Fruit fly (Drosophila melanogaster) whole organism, adult: Measurements from ENCODE around the gene Plp.

ENCODE experiments used
- CG11617 ChIP-seq: fragments of 200-800 bp; sonication (Bioruptor generic); optimal IDR thresholded peaks from 2 replicates; lab custom pipeline; 2017; ENCODE audit warnings: mild to moderate bottlenecking, missing biosample characterization, missing genetic modification reagents, missing genetic modification characterization
- CG12768 ChIP-seq: fragments of 200-800 bp; sonication (Bioruptor generic); optimal IDR thresholded peaks from 2 replicates; lab custom pipeline; 2017; ENCODE audit warnings: missing biosample characterization, missing genetic modification characterization, mild to moderate bottlenecking, moderate library complexity, missing genetic modification reagents
- CG14711 ChIP-seq: fragments of 200-800 bp; sonication (Bioruptor generic); optimal IDR thresholded peaks from 2 replicates; lab custom pipeline; 2018; ENCODE audit warnings: missing biosample characterization, mild to moderate bottlenecking, missing genetic modification characterization, moderate library complexity
- CG1620 ChIP-seq: fragments of 200-800 bp; sonication (Bioruptor generic); optimal IDR thresholded peaks from 2 replicates; lab custom pipeline; 2016; ENCODE audit warnings: missing biosample characterization, missing genetic modification characterization
- CG33017 ChIP-seq: fragments of 200-800 bp; sonication (Bioruptor generic); optimal IDR thresholded peaks from 2 replicates; lab custom pipeline; 2018; ENCODE audit warnings: missing biosample characterization, mild to moderate bottlenecking, missing genetic modification characterization, moderate library complexity
- CG5204 ChIP-seq: fragments of 200-800 bp; sonication (Bioruptor generic); optimal IDR thresholded peaks from 2 replicates; lab custom pipeline; 2016; ENCODE audit warnings: missing biosample characterization, missing genetic modification characterization
- CG7045 ChIP-seq: fragments of 200-800 bp; sonication (Bioruptor generic); optimal IDR thresholded peaks from 2 replicates; lab custom pipeline; 2017; ENCODE audit warnings: missing biosample characterization, mild to moderate bottlenecking, missing genetic modification characterization
- CG7101 ChIP-seq: fragments of 200-800 bp; sonication (Bioruptor generic); optimal IDR thresholded peaks from 2 replicates; lab custom pipeline; 2018; ENCODE audit warnings: missing biosample characterization, mild to moderate bottlenecking, missing genetic modification characterization, moderate library complexity
- Clk ChIP-seq: fragments of 200-800 bp; sonication (Bioruptor generic); optimal IDR thresholded peaks from 2 replicates; lab custom pipeline; 2017; ENCODE audit warnings: missing biosample characterization, missing genetic modification characterization
- Crg-1 ChIP-seq: fragments of 200-800 bp; sonication (Bioruptor generic); optimal IDR thresholded peaks from 2 replicates; lab custom pipeline; 2016; ENCODE audit warnings: missing biosample characterization, missing genetic modification characterization
- Hr96 ChIP-seq: fragments of 200-800 bp; sonication (Bioruptor generic); optimal IDR thresholded peaks from 2 replicates; lab custom pipeline; 2016; ENCODE audit warnings: missing biosample characterization, missing genetic modification characterization
- Mnt ChIP-seq: fragments of 200-800 bp; sonication (Bioruptor generic); optimal IDR thresholded peaks from 2 replicates; lab custom pipeline; 2016; ENCODE audit warnings: missing biosample characterization, mild to moderate bottlenecking, missing genetic modification characterization
- bab1 ChIP-seq: fragments of 200-800 bp; sonication (Bioruptor generic); optimal IDR thresholded peaks from 3 replicates; lab custom pipeline; 2019; ENCODE audit warnings: missing biosample characterization, mild to moderate bottlenecking, missing genetic modification characterization, moderate library complexity
- cic ChIP-seq: fragments of 200-800 bp; sonication (Bioruptor generic); optimal IDR thresholded peaks from 2 replicates; lab custom pipeline; 2017; ENCODE audit warnings: missing biosample characterization, mild to moderate bottlenecking, missing genetic modification characterization, moderate library complexity
- cnc ChIP-seq, 2 experiments: fragments of >200 bp; optimal IDR thresholded peaks; 2 replicates each; lab custom pipeline; 2017
- kay ChIP-seq: fragments of 200-800 bp; sonication (Bioruptor generic); peaks from one replicate; lab custom pipeline; 2016; ENCODE audit warnings: missing biosample characterization, missing genetic modification characterization, borderline replicate concordance
- ovo ChIP-seq: fragments of 200-800 bp; sonication (Bioruptor generic); optimal IDR thresholded peaks from 2 replicates; lab custom pipeline; 2016; ENCODE audit warnings: missing biosample characterization, missing genetic modification characterization
- pad ChIP-seq: fragments of 200-800 bp; sonication (Bioruptor generic); optimal IDR thresholded peaks from 3 replicates; lab custom pipeline; 2017; ENCODE audit warnings: missing biosample characterization, missing genetic modification characterization, mild to moderate bottlenecking, moderate library complexity, missing genetic modification reagents
- tj ChIP-seq: fragments of 200-800 bp; sonication (Bioruptor generic); optimal IDR thresholded peaks from 3 replicates; lab custom pipeline; 2017; ENCODE audit warnings: missing biosample characterization, mild to moderate bottlenecking, missing genetic modification characterization, moderate library complexity
- toe ChIP-seq: fragments of 200-800 bp; sonication (Bioruptor generic); optimal IDR thresholded peaks from 2 replicates; lab custom pipeline; 2016; ENCODE audit warnings: missing biosample characterization, missing genetic modification characterization

The Plp gene

DNA sequence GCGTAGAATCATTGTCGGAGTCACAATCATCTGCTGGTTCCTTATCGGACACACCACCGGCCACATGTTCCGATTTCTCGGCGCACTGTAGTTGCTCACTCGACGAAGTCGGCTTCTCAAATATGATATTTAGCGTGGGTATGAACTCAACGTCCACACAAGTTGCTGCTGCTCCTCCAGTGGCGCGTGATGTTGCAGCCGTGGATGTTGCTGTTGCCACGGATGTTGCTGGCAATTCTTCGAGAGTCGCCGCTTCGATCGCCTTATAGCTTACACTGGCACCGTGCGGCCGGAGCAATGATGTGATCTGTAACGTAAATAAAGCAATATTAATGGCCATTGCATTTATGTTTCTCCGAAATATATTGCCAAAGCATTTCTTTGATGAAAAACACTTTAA is 10.2 kb downstream of the Plp start:
- TF ChIP-seq cnc (optimal IDR thresholded peaks at IDR 0.05; lab: Kevin White, UChicago) (no peak), Crg-1 (GFP tag; lab: Kevin White, UChicago) (no peak), pad (GFP tag; lab: Kevin White, UChicago) (no peak), ovo (no peak), CG12768 (GFP tag; lab: Kevin White, UChicago) (no peak), CG14711 (tag; lab: Kevin White, UChicago) (no peak), toe (no peak)

DNA sequence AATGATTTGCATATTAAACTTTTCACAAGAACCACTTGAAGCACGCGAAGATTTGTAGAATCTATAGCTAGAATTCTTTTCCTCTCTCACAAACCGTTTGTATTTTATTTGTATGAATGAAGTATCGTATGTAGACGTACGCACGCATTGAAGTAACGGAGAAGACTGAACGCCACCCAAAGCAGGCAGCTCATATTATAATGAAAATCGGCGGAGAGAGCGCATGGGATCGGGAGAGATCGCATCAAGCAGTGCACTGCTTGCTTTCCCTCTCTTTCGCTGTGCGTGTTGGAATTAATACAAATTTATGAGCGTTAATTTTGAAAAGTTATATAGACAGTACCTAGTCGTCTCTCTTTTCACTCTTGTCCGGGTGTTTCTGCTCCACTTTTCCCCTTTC is 15.2 kb downstream of the Plp start:
- TF ChIP-seq cnc (optimal IDR thresholded peaks at IDR 0.05; lab: Kevin White, UChicago) = no peak
- TF ChIP-seq cic (GFP tag; lab: Kevin White, UChicago) = peak; percentile 26

DNA sequence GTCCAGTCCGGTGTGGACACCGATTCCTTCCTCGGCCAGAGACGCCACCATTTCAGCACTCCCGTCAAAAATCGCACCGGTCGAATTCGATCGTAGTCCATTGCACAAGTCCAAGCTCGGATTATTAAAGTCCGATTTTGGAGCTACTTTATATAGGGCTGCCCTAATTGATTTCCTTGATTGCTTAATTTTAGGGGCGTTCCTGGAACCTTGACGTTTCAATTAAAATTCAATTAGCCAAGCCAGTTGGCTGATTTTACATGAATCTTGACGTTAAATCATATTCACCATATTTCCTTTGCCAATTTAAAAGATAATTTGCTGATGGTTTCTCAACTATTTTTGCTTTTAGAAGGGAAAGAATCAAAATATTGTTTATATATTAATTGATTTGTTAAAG is 16.2 kb downstream of the Plp start, which contains the start of gene Or71a:
Gene Or71a, minus strand, starts transcription at position 101 of the 400 bp plus-strand sequence.
- TF ChIP-seq Crg-1 (GFP tag; lab: Kevin White, UChicago) (no peak), pad (GFP tag; lab: Kevin White, UChicago) (no peak), CG12768 (GFP tag; lab: Kevin White, UChicago) (no peak), CG7045 (no peak)

DNA sequence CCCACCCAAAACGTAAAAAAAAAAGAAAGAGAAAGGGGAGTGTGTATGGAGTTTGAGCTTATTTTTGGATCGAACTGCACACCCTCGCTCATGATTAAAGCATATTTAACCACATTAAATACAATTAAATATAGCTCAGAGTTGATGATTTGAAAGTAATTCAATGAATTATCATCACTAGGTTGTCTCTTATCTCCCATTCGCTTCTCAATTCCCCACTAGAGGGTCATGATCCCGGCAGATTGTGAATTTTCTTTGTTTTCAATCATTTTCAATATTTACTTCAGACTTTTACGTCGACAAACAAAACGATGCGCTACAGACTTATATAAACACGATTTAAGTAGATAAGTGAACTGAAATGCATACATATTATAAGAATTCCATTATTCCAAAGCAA is 18.1 kb downstream of the Plp start:
- TF ChIP-seq CG11617 (no peak), Crg-1 (GFP tag; lab: Kevin White, UChicago) (no peak), CG12768 (GFP tag; lab: Kevin White, UChicago) (no peak), tj (GFP tag; lab: Kevin White, UChicago) (no peak), pad (GFP tag; lab: Kevin White, UChicago) (no peak), bab1 (GFP tag; lab: Kevin White, UChicago) (no peak), kay (GFP tag; lab: Kevin White, UChicago) (no peak), Clk (GFP tag; lab: Kevin White, UChicago) (no peak)

DNA sequence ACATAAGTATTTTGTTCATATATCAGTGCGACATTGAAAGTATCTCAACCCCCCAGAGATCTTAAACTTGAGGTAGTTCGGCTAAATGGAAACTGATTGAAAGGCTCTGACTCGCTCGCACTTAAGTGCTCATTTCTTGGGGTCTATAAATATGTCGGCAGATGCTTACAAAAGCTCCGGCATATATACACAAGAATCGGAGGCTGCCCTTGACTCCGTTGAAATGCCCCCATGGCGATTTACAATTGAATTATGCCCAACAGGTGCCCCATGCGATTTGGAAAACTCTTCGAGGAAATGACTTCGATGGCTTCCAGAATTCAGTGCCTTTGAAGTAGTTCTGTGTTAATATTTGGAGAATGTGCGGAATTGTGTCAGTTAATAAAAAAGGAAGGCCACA is 20.8 kb downstream of the Plp start:
- TF ChIP-seq kay (GFP tag; lab: Kevin White, UChicago) = no peak
- TF ChIP-seq cic (GFP tag; lab: Kevin White, UChicago) = no peak
- TF ChIP-seq CG1620 (GFP tag; lab: Kevin White, UChicago) = no peak
- no peak for TF ChIP-seq ovo
- TF ChIP-seq Crg-1 (GFP tag; lab: Kevin White, UChicago) = no peak
- no peak for TF ChIP-seq bab1 (GFP tag; lab: Kevin White, UChicago)
- TF ChIP-seq CG12768 (GFP tag; lab: Kevin White, UChicago) = no peak
- TF ChIP-seq pad (GFP tag; lab: Kevin White, UChicago) = no peak
- no peak for TF ChIP-seq Mnt (GFP tag; lab: Kevin White, UChicago)
- TF ChIP-seq cnc (optimal IDR thresholded peaks at IDR 0.05; lab: Kevin White, UChicago) = no peak
- TF ChIP-seq CG33017 (tag; lab: Kevin White, UChicago) = no peak
- no peak for TF ChIP-seq CG14711 (tag; lab: Kevin White, UChicago)
- no peak for TF ChIP-seq CG5204 (GFP tag; lab: Kevin White, UChicago)
- no peak for TF ChIP-seq CG11617
- TF ChIP-seq CG7101 (tag; lab: Kevin White, UChicago) = no peak
- no peak for TF ChIP-seq CG7045
- TF ChIP-seq toe = no peak
- no peak for TF ChIP-seq tj (GFP tag; lab: Kevin White, UChicago)
- TF ChIP-seq Clk (GFP tag; lab: Kevin White, UChicago) = no peak
- no peak for TF ChIP-seq Hr96 (GFP tag; lab: Kevin White, UChicago)

DNA sequence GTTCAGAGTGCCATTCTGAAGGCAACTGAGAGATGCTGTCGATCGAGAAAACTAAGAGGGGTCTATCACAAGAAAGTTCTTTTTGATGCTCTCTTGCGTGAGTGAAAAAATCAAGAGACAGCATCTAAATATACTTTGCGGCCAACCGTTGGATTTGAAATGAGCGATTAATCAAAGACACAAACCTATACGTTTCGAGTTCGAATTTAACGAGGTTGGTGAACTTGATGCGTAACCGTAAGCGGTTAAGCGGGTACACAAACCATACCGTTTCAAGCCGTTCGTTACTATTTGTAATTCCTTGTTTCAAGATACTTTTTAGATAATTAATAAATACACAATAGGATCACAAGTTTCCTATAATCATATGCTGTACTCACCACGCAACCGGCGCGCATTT is 22.4 kb downstream of the Plp start:
- no peak for TF ChIP-seq toe
- TF ChIP-seq CG11617 = no peak
- TF ChIP-seq kay (GFP tag; lab: Kevin White, UChicago) = no peak
- no peak for TF ChIP-seq pad (GFP tag; lab: Kevin White, UChicago)
- no peak for TF ChIP-seq Clk (GFP tag; lab: Kevin White, UChicago)
- TF ChIP-seq CG7101 (tag; lab: Kevin White, UChicago) = no peak
- TF ChIP-seq CG1620 (GFP tag; lab: Kevin White, UChicago) = no peak
- TF ChIP-seq tj (GFP tag; lab: Kevin White, UChicago) = no peak
- TF ChIP-seq Mnt (GFP tag; lab: Kevin White, UChicago) = no peak
- no peak for TF ChIP-seq Hr96 (GFP tag; lab: Kevin White, UChicago)
- TF ChIP-seq CG33017 (tag; lab: Kevin White, UChicago) = no peak
- no peak for TF ChIP-seq CG7045
- no peak for TF ChIP-seq CG14711 (tag; lab: Kevin White, UChicago)
- TF ChIP-seq ovo = no peak
- TF ChIP-seq CG5204 (GFP tag; lab: Kevin White, UChicago) = no peak

DNA sequence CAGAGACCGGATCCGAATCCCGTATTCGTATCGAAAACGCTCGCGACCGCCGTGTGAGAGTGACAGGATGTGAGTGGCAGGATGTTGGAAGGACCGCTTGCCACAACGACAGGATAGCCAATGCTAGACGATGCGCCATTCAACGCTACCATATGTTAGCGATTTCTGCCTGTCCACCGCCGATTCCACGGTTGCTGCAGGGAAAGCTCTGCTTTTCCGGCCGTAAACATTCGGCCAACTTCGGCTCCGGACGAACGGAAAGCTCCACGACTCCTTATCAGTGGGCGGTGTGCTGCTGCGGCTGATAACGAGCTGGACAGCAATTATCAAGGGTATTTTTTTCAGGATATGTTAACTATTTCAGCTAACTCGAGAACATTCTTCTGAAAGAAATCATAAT is 29.6 kb downstream of the Plp start, which contains the start of gene Sytbeta:
Gene Sytbeta, minus strand, starts transcription at position 101 of the 400 bp plus-strand sequence.
- no peak for TF ChIP-seq toe
- no peak for TF ChIP-seq Clk (GFP tag; lab: Kevin White, UChicago)
- TF ChIP-seq Hr96 (GFP tag; lab: Kevin White, UChicago) = no peak
- no peak for TF ChIP-seq CG12768 (GFP tag; lab: Kevin White, UChicago)
- no peak for TF ChIP-seq tj (GFP tag; lab: Kevin White, UChicago)
- TF ChIP-seq CG7045 = no peak
- TF ChIP-seq CG5204 (GFP tag; lab: Kevin White, UChicago) = no peak
- TF ChIP-seq cnc (optimal IDR thresholded peaks at IDR 0.05; lab: Kevin White, UChicago) = no peak
- no peak for TF ChIP-seq CG11617
- no peak for TF ChIP-seq CG14711 (tag; lab: Kevin White, UChicago)
